Worm (Caenorhabditis elegans) whole organism, mixed stage, embryonic: ENCODE results near the gene K06H7.2.
A peak's percentile ranks its signal among the peaks of the same experiment; 100 is the strongest.

ENCODE experiments used
- bed-3 ChIP-seq: fragments of 200-800 bp; sonication (Bioruptor generic); optimal IDR thresholded peaks from 3 replicates; lab custom pipeline; 2018; ENCODE audit warnings: mild to moderate bottlenecking, missing genetic modification characterization, moderate library complexity, missing compliant biosample characterization
- blmp-1 ChIP-seq: fragments of 150-350 bp; optimal IDR thresholded peaks from 2 replicates; lab custom pipeline; 2014; ENCODE audit warnings: missing biosample characterization, missing genetic modification characterization
- ceh-39 ChIP-seq: fragments of 150-350 bp; optimal IDR thresholded peaks from 2 replicates; lab custom pipeline; 2014; ENCODE audit warnings: missing biosample characterization, missing genetic modification characterization
- ceh-43 ChIP-seq: fragments of 200-800 bp; sonication (Bioruptor generic); optimal IDR thresholded peaks from 2 replicates; lab custom pipeline; 2018; ENCODE audit warnings: mild to moderate bottlenecking, missing genetic modification characterization, moderate library complexity, missing compliant biosample characterization
- ceh-83 ChIP-seq: fragments of 200-800 bp; sonication (Bioruptor generic); optimal IDR thresholded peaks from 2 replicates; lab custom pipeline; 2018; ENCODE audit warnings: mild to moderate bottlenecking, missing genetic modification characterization, missing compliant biosample characterization
- ces-1 ChIP-seq: fragments of 150-350 bp; optimal IDR thresholded peaks from 2 replicates; lab custom pipeline; 2014; ENCODE audit warnings: missing biosample characterization, missing genetic modification reagents, missing genetic modification characterization
- drap-1 ChIP-seq: fragments of 200-800 bp; sonication (Bioruptor generic); optimal IDR thresholded peaks from 3 replicates; lab custom pipeline; 2018; ENCODE audit warnings: mild to moderate bottlenecking, missing genetic modification characterization, missing compliant biosample characterization
- elt-1 ChIP-seq: sonication (generic microtip); optimal IDR thresholded peaks from 2 replicates; lab custom pipeline; 2017; ENCODE audit warnings: missing genetic modification characterization, mild to moderate bottlenecking, missing compliant biosample characterization, antibody characterized with exemption, moderate library complexity, borderline replicate concordance; ENCODE audit not compliant: insufficient read depth
- flh-1 ChIP-seq: fragments of 200-800 bp; sonication (Bioruptor generic); optimal IDR thresholded peaks from 2 replicates; lab custom pipeline; 2018; ENCODE audit warnings: mild to moderate bottlenecking, missing genetic modification characterization, moderate library complexity, missing compliant biosample characterization
- hlh-1 ChIP-seq: fragments of 150-350 bp; optimal IDR thresholded peaks from 2 replicates; lab custom pipeline; 2014; ENCODE audit warnings: missing biosample characterization, missing genetic modification reagents, missing genetic modification characterization
- lin-13 ChIP-seq: fragments of 150-350 bp; optimal IDR thresholded peaks from 2 replicates; lab custom pipeline; 2014; ENCODE audit warnings: missing biosample characterization, missing genetic modification characterization
- lin-32 ChIP-seq: fragments of 200-800 bp; sonication (Bioruptor generic); optimal IDR thresholded peaks from 2 replicates; lab custom pipeline; 2018; ENCODE audit warnings: mild to moderate bottlenecking, missing genetic modification characterization, missing compliant biosample characterization
- lsy-2 ChIP-seq: fragments of 150-350 bp; optimal IDR thresholded peaks from 2 replicates; lab custom pipeline; 2014; ENCODE audit warnings: missing biosample characterization, missing genetic modification characterization
- mab-5 ChIP-seq: fragments of 150-350 bp; optimal IDR thresholded peaks from 2 replicates; lab custom pipeline; 2014; ENCODE audit warnings: missing biosample characterization, missing genetic modification characterization
- mep-1 ChIP-seq: fragments of 150-350 bp; optimal IDR thresholded peaks from 2 replicates; lab custom pipeline; 2017; ENCODE audit warnings: missing biosample characterization, missing genetic modification reagents, missing genetic modification characterization, inconsistent platforms
- mls-2 ChIP-seq: sonication (generic microtip); optimal IDR thresholded peaks from 2 replicates; lab custom pipeline; 2016; ENCODE audit warnings: mild to moderate bottlenecking, missing genetic modification characterization, moderate library complexity, missing compliant biosample characterization
- nhr-12 ChIP-seq: fragments of 150-350 bp; optimal IDR thresholded peaks from 2 replicates; lab custom pipeline; 2014; ENCODE audit warnings: missing biosample characterization, missing genetic modification characterization
- nhr-2 ChIP-seq: fragments of 150-350 bp; optimal IDR thresholded peaks from 2 replicates; lab custom pipeline; 2014; ENCODE audit warnings: missing biosample characterization, missing genetic modification characterization
- nhr-237 ChIP-seq: fragments of 150-350 bp; optimal IDR thresholded peaks from 2 replicates; lab custom pipeline; 2014; ENCODE audit warnings: missing biosample characterization, missing genetic modification characterization
- nhr-28 ChIP-seq: fragments of 150-350 bp; optimal IDR thresholded peaks from 2 replicates; lab custom pipeline; 2014; ENCODE audit warnings: missing biosample characterization, missing genetic modification characterization
- nhr-76 ChIP-seq: sonication (generic microtip); optimal IDR thresholded peaks from 2 replicates; lab custom pipeline; 2017; ENCODE audit warnings: missing biosample characterization, missing genetic modification characterization
- pha-4 ChIP-seq: fragments of 150-350 bp; optimal IDR thresholded peaks from 2 replicates; lab custom pipeline; 2018; ENCODE audit warnings: missing biosample characterization, missing genetic modification reagents, missing genetic modification characterization
- sem-2 ChIP-seq: fragments of 200-800 bp; sonication (Bioruptor generic); optimal IDR thresholded peaks from 2 replicates; lab custom pipeline; 2018; ENCODE audit warnings: mild to moderate bottlenecking, missing genetic modification characterization, missing compliant biosample characterization
- snpc-4 ChIP-seq: fragments of 150-350 bp; optimal IDR thresholded peaks from 2 replicates; lab custom pipeline; 2014; ENCODE audit warnings: missing biosample characterization, missing genetic modification characterization
- sptf-1 ChIP-seq: sonication (generic microtip); optimal IDR thresholded peaks from 2 replicates; lab custom pipeline; 2017; ENCODE audit warnings: mild to moderate bottlenecking, missing genetic modification characterization, moderate library complexity, missing compliant biosample characterization
- tbx-8 ChIP-seq: fragments of 200-800 bp; sonication (Bioruptor generic); optimal IDR thresholded peaks from 2 replicates; lab custom pipeline; 2018; ENCODE audit warnings: mild to moderate bottlenecking, missing genetic modification characterization, moderate library complexity, missing compliant biosample characterization
- unc-120 ChIP-seq: sonication (generic microtip); optimal IDR thresholded peaks from 2 replicates; lab custom pipeline; 2017; ENCODE audit warnings: missing genetic modification characterization, missing compliant biosample characterization; ENCODE audit not compliant: poor library complexity, severe bottlenecking
- unc-39 ChIP-seq: fragments of 150-350 bp; optimal IDR thresholded peaks from 2 replicates; lab custom pipeline; 2014; ENCODE audit warnings: missing biosample characterization, missing genetic modification characterization
- unc-62 ChIP-seq: fragments of 150-350 bp; optimal IDR thresholded peaks from 2 replicates; lab custom pipeline; 2014; ENCODE audit warnings: missing biosample characterization, missing genetic modification reagents, missing genetic modification characterization
- zip-8 ChIP-seq: fragments of 150-350 bp; optimal IDR thresholded peaks from 2 replicates; lab custom pipeline; 2014; ENCODE audit warnings: missing biosample characterization, missing genetic modification characterization

Gene K06H7.2

ce11 chrIII:8080165-8080738, 13.1 kb upstream of the K06H7.2 start, which contains the start of the genes dcr-1 and apc-2:
dcr-1 (minus strand) TSS chrIII:8080281.
apc-2 (plus strand) TSS chrIII:8080629.
- TF ChIP-seq unc-39 (tag; lab: Kevin White, UChicago) (no peak), hlh-1 (tag; lab: Kevin White, UChicago) (no peak), elt-1 (tag; lab: Kevin White, UChicago) (no peak), ceh-39 (tag; lab: Kevin White, UChicago) (no peak), lsy-2 (tag; lab: Kevin White, UChicago) (no peak), ces-1 (GFP tag; lab: Kevin White, UChicago) (no peak), mab-5 (tag; lab: Kevin White, UChicago) (no peak), sem-2 (no peak), bed-3 (no peak), ceh-43 (GFP tag; lab: Kevin White, UChicago) (no peak), sptf-1 (tag; lab: Kevin White, UChicago) (no peak), tbx-8 (GFP tag; lab: Kevin White, UChicago) (no peak), snpc-4 (tag; lab: Kevin White, UChicago) (no peak), drap-1 (GFP tag; lab: Kevin White, UChicago) (no peak), mls-2 (tag; lab: Kevin White, UChicago) (no peak), flh-1 (no peak)
- TF ChIP-seq, all 35 proteins: peak for 0

- TF ChIP-seq lsy-2 (tag; lab: Kevin White, UChicago) (peak; percentile 98), blmp-1 (tag; lab: Kevin White, UChicago) (no peak), mep-1 (tag; lab: Kevin White, UChicago) (peak; percentile 25), sem-2 (no peak), nhr-237 (no peak), ces-1 (GFP tag; lab: Kevin White, UChicago) (peak; percentile 82), nhr-76 (tag; lab: Kevin White, UChicago) (no peak), unc-62 (GFP tag; lab: Kevin White, UChicago) (no peak), zip-8 (tag; lab: Kevin White, UChicago) (no peak), pha-4 (tag; lab: Kevin White, UChicago) (peak; percentile 29), ceh-39 (tag; lab: Kevin White, UChicago) (no peak)
- TF ChIP-seq, all 35 proteins: peak for 4
Observed at ce11 chrIII:8085355-8085754, 8.0 kb upstream of the K06H7.2 start, which contains the start of the genes K06H7.7 and grp-1. K06H7.7 (minus strand) TSS chrIII:8085475. grp-1 (plus strand) TSS chrIII:8085705.

- TF ChIP-seq mls-2 (tag; lab: Kevin White, UChicago) (no peak), unc-39 (tag; lab: Kevin White, UChicago) (no peak), ces-1 (GFP tag; lab: Kevin White, UChicago) (no peak), nhr-76 (tag; lab: Kevin White, UChicago) (no peak), snpc-4 (tag; lab: Kevin White, UChicago) (no peak)
Observed at ce11 chrIII:8088235-8088634, 5.1 kb upstream of the K06H7.2 start, which contains the start of gene vms-1. vms-1 (plus strand) TSS chrIII:8088535.

DNA sequence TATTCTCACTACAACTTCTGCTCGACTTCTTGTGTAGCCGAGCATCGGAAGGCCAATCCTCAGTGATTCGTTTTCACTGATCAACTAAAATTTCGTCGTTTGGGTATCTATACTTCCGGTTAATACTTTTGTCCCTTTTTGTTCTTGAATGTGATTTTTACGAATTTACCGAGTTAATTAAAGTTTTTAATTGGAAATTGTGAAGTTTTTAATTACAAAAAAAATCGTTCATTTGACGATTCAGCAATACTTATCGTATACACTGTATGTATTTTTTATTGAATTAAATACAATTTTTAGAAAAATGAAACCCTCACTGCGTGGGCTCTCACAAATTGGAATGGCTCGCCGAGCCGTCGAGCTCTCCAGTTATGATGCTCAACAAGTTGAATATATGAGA, 2.0 kb upstream of the K06H7.2 start, which contains the start of gene idi-1:
Gene idi-1, plus strand, starts transcription at position 301 of the 400 bp plus-strand sequence.
- no peak for TF ChIP-seq lsy-2 (tag; lab: Kevin White, UChicago)
- no peak for TF ChIP-seq tbx-8 (GFP tag; lab: Kevin White, UChicago)
- no peak for TF ChIP-seq flh-1
- TF ChIP-seq sptf-1 (tag; lab: Kevin White, UChicago) = no peak
- no peak for TF ChIP-seq unc-120 (tag; lab: Kevin White, UChicago)
- TF ChIP-seq snpc-4 (tag; lab: Kevin White, UChicago) = no peak
- no peak for TF ChIP-seq zip-8 (tag; lab: Kevin White, UChicago)
- TF ChIP-seq ceh-83 (GFP tag; lab: Kevin White, UChicago) = no peak
- TF ChIP-seq mab-5 (tag; lab: Kevin White, UChicago) = no peak
- TF ChIP-seq blmp-1 (tag; lab: Kevin White, UChicago) = no peak
- TF ChIP-seq elt-1 (tag; lab: Kevin White, UChicago) = no peak
- TF ChIP-seq mls-2 (tag; lab: Kevin White, UChicago) = no peak
- no peak for TF ChIP-seq nhr-28 (tag; lab: Kevin White, UChicago)
- TF ChIP-seq nhr-2 (tag; lab: Kevin White, UChicago) = no peak
- TF ChIP-seq drap-1 (GFP tag; lab: Kevin White, UChicago) = no peak
- TF ChIP-seq lin-32 = no peak
- no peak for TF ChIP-seq bed-3
- no peak for TF ChIP-seq nhr-12 (tag; lab: Kevin White, UChicago)
- no peak for TF ChIP-seq lin-13
- no peak for TF ChIP-seq ces-1 (GFP tag; lab: Kevin White, UChicago)
- TF ChIP-seq, all 35 proteins: peak for 0
